Worm (Caenorhabditis elegans): ENCODE measurements around the gene F46H5.11.

F46H5.11 gene

ce11 chrX:7265348-7265747, 6.5 kb downstream of the F46H5.11 start, which contains the start of gene F46H5.2:
Gene F46H5.2, plus strand, starts transcription at chrX:7265648.
- TF ChIP-seq F57A8.1 (GFP tag; optimal IDR thresholded peaks at IDR 0.05) (no peak), madf-6 (GFP tag; IDR thresholded peaks at IDR 0.05) (no peak), F49E8.2 (tag; optimal IDR thresholded peaks at IDR 0.05; ENCODE audit: insufficient read depth) (no peak), Y53F4B.3 (GFP tag; IDR thresholded peaks at IDR 0.05) (no peak), zfh-2 (GFP tag; conservative IDR thresholded peaks at IDR 0.05) (peak; percentile 1; the same call in 1 of the 2 replicates)

ce11 chrX:7264591-7265306, 7.1 kb downstream of the F46H5.11 start:
- TF ChIP-seq lin-26 (GFP tag; IDR thresholded peaks at IDR 0.05), result no peak; the same call in 1 of the 2 replicates
- no peak for TF ChIP-seq F33H1.4 (GFP tag; IDR thresholded peaks at IDR 0.05)
- no peak for TF ChIP-seq bed-2 (GFP tag; IDR thresholded peaks at IDR 0.05)
- no peak for TF ChIP-seq tbx-9 (tag; optimal IDR thresholded peaks at IDR 0.05; ENCODE audit: borderline replicate concordance)
- TF ChIP-seq Y67H2A.10 (GFP tag; conservative IDR thresholded peaks at IDR 0.05), result no peak
- TF ChIP-seq F49E8.2 (tag; optimal IDR thresholded peaks at IDR 0.05; ENCODE audit: insufficient read depth), result no peak
- TF ChIP-seq ceh-91 (GFP tag; IDR thresholded peaks at IDR 0.05), result no peak
- TF ChIP-seq madf-10 (tag; optimal IDR thresholded peaks at IDR 0.05), result peak; percentile 69
- TF ChIP-seq attf-6 (GFP tag; IDR thresholded peaks at IDR 0.05), result no peak
- no peak for TF ChIP-seq Y79H2A.3 (GFP tag; conservative IDR thresholded peaks at IDR 0.05)
- peak; percentile 61 for TF ChIP-seq tbp1 (GFP tag; optimal IDR thresholded peaks at IDR 0.05)
- no peak for TF ChIP-seq aptf-2 (GFP tag; conservative IDR thresholded peaks at IDR 0.05)
- 0 out of 2 replicates have a peak, but pooled peaks have one; percentile 50 for TF ChIP-seq Y56A3A.18 (GFP tag; IDR thresholded peaks at IDR 0.05)
- TF ChIP-seq lin-40 (tag; optimal IDR thresholded peaks at IDR 0.05), result peak; percentile 90
- no peak for TF ChIP-seq nhr-27 (tag; optimal IDR thresholded peaks at IDR 0.05)
- peak; percentile 77 for TF ChIP-seq rcor-1 (GFP tag; IDR thresholded peaks at IDR 0.05)
- no peak for TF ChIP-seq nfya-1 (tag; optimal IDR thresholded peaks at IDR 0.05; ENCODE audit: borderline replicate concordance, insufficient read depth)
- TF ChIP-seq F37B4.10 (GFP tag; IDR thresholded peaks at IDR 0.05), result no peak
- peak; percentile 56 for TF ChIP-seq die-1 (tag; optimal IDR thresholded peaks at IDR 0.05)
- peak; percentile 53 for TF ChIP-seq F23B12.7 (tag; optimal IDR thresholded peaks at IDR 0.05; ENCODE audit: insufficient read depth)
- TF ChIP-seq sdz-38 (tag; optimal IDR thresholded peaks at IDR 0.05), result no peak
- no peak for TF ChIP-seq akir-1 (GFP tag; optimal IDR thresholded peaks at IDR 0.05)
- TF ChIP-seq nfyb-1 (GFP tag; IDR thresholded peaks at IDR 0.05), result peak; percentile 86
- peak; percentile 54 for TF ChIP-seq somi-1 (GFP tag; optimal IDR thresholded peaks at IDR 0.05)
- TF ChIP-seq hmg-20 (GFP tag; IDR thresholded peaks at IDR 0.05), result peak; percentile 58; the same call in 1 of the 2 replicates
- peak; percentile 88 for TF ChIP-seq ztf-26 (tag; optimal IDR thresholded peaks at IDR 0.05)
- TF ChIP-seq F57A8.1 (GFP tag; optimal IDR thresholded peaks at IDR 0.05), result no peak
- TF ChIP-seq unc-62 (GFP tag; optimal IDR thresholded peaks at IDR 0.05), result peak; percentile 20
- TF ChIP-seq ZK185.1 (tag; optimal IDR thresholded peaks at IDR 0.05; ENCODE audit: poor library complexity, severe bottlenecking), result peak; percentile 71
- no peak for TF ChIP-seq xnd-1 (tag; optimal IDR thresholded peaks at IDR 0.05)
- TF ChIP-seq hrde-1 (tag; optimal IDR thresholded peaks at IDR 0.05; ENCODE audit: borderline replicate concordance), result no peak
- no peak for TF ChIP-seq efl-1 (GFP tag; optimal IDR thresholded peaks at IDR 0.05)
- TF ChIP-seq snpc-3.4 (tag; optimal IDR thresholded peaks at IDR 0.05), result no peak
- TF ChIP-seq ekl-4 (GFP tag; IDR thresholded peaks at IDR 0.05), result no peak
- TF ChIP-seq mes-4 (tag; optimal IDR thresholded peaks at IDR 0.05), result peak; percentile 7
- TF ChIP-seq athp-1 (tag; optimal IDR thresholded peaks at IDR 0.05), result no peak
- no peak for TF ChIP-seq rpc-1 (optimal IDR thresholded peaks at IDR 0.05)
- TF ChIP-seq rpc-1 (tag; optimal IDR thresholded peaks at IDR 0.05), result no peak
- no peak for TF ChIP-seq C06A6.2 (GFP tag; conservative IDR thresholded peaks at IDR 0.05)
- no peak for TF ChIP-seq T26A5.8 (tag; optimal IDR thresholded peaks at IDR 0.05)
- no peak for TF ChIP-seq nfya-2 (GFP tag; IDR thresholded peaks at IDR 0.05)
- TF ChIP-seq tlf-1 (GFP tag; optimal IDR thresholded peaks at IDR 0.05), result no peak
